Worm (Caenorhabditis elegans) whole organism, midembryonic: ENCODE measurements around the gene T05C12.11.

Experiments
- T22C8.4 ChIP-seq: fragments of 200-800 bp; sonication (Bioruptor generic); IDR thresholded peaks from 2 replicates; pipeline ENCODE4 v1.3.6; 2022; ENCODE audit warnings: missing genetic modification characterization, missing compliant biosample characterization
- cog-1 ChIP-seq: sonication (generic microtip); optimal IDR thresholded peaks from 2 replicates; lab custom pipeline; 2016; ENCODE audit warnings: missing genetic modification characterization, missing compliant biosample characterization
- flt-1 ChIP-seq: fragments of 200-800 bp; sonication (Bioruptor generic); IDR thresholded peaks from 2 replicates; pipeline ENCODE4 v1.3.6; 2022; ENCODE audit warnings: missing genetic modification characterization, missing compliant biosample characterization
- klf-2 ChIP-seq: fragments of 200-800 bp; sonication (Bioruptor generic); conservative IDR thresholded peaks from 2 replicates; pipeline ENCODE4 v1.3.6; 2022; ENCODE audit warnings: missing genetic modification reagents, missing genetic modification characterization, missing compliant biosample characterization
- med-1 ChIP-seq: sonication (generic microtip); optimal IDR thresholded peaks from 2 replicates; lab custom pipeline; 2017; ENCODE audit warnings: missing genetic modification characterization, mild to moderate bottlenecking, missing compliant biosample characterization, antibody characterized with exemption, missing genetic modification reagents; ENCODE audit not compliant: insufficient read depth
- ref-1 ChIP-seq: fragments of 200-800 bp; sonication (Bioruptor generic); conservative IDR thresholded peaks from 2 replicates; pipeline ENCODE4 v1.3.6; 2022; ENCODE audit warnings: missing genetic modification reagents, missing genetic modification characterization, missing compliant biosample characterization
- tab-1 ChIP-seq: fragments of 200-800 bp; sonication (Bioruptor generic); IDR thresholded peaks from 2 replicates; pipeline ENCODE4 v1.3.6; 2022; ENCODE audit warnings: missing genetic modification characterization, missing compliant biosample characterization
- ztf-23 ChIP-seq: fragments of 200-800 bp; sonication (Bioruptor generic); IDR thresholded peaks from 2 replicates; pipeline ENCODE4 v1.3.6; 2022; ENCODE audit warnings: missing genetic modification reagents, missing genetic modification characterization, missing compliant biosample characterization
- ztf-29 ChIP-seq: fragments of 200-800 bp; sonication (Bioruptor generic); IDR thresholded peaks from 2 replicates; pipeline ENCODE4 v1.3.6; 2022; ENCODE audit warnings: missing genetic modification reagents, missing genetic modification characterization, missing compliant biosample characterization

DNA sequence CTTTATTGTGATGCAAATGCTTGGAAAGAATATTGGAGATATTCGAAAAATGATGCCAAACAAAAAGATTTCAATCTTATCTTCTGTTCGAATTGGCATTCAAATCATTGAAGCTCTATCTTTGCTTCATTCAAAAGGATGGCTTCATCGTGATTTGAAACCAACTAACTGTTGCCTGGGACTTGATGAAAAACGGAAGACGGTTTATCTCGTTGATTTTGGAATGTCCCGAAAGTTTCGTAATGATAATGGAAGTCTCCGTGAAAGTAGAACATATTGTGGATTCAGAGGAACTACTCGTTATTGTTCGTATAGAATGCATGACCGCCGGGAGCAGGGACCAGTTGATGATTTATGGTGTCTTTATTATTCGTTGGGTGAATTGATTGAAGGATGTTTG lies 3.9 kb upstream of the T05C12.11 start:
- TF ChIP-seq ztf-29 (no peak), flt-1 (no peak), tab-1 (GFP tag; lab: Robert Waterston, UW) (no peak), med-1 (no peak), ref-1 (GFP tag; lab: Robert Waterston, UW) (no peak), T22C8.4 (GFP tag; lab: Robert Waterston, UW) (no peak), ztf-23 (GFP tag; lab: Robert Waterston, UW) (no peak), cog-1 (no peak), klf-2 (GFP tag; lab: Robert Waterston, UW) (no peak)
